Fruit fly (Drosophila melanogaster) whole organism, adult: Measurements from ENCODE around the gene moi.

Experiments used
- Mnt ChIP-seq: fragments of 200-800 bp; sonication (Bioruptor generic); optimal IDR thresholded peaks from 2 replicates; lab custom pipeline; 2016; ENCODE audit warnings: missing biosample characterization, mild to moderate bottlenecking, missing genetic modification characterization
- kay ChIP-seq: fragments of 200-800 bp; sonication (Bioruptor generic); peaks from one replicate; lab custom pipeline; 2016; ENCODE audit warnings: missing biosample characterization, missing genetic modification characterization, borderline replicate concordance
- ovo ChIP-seq: fragments of 200-800 bp; sonication (Bioruptor generic); optimal IDR thresholded peaks from 2 replicates; lab custom pipeline; 2016; ENCODE audit warnings: missing biosample characterization, missing genetic modification characterization

- TF ChIP-seq Mnt (no peak), kay (no peak), ovo (GFP tag; lab: Kevin White, UChicago) (no peak)
Measured at dm6 chr3R:18208479-18208878, 46.9 kb upstream of the moi start, which contains the start of gene CG44158.
